Worm (Caenorhabditis elegans): ENCODE measurements around the gene sru-31.

Gene sru-31

ce11 chrV:9791332-9791731 is 25.2 kb upstream of the sru-31 start, which contains the start of gene lipl-2:
lipl-2 (plus strand) TSS chrV:9791567.
- no peak for TF ChIP-seq dpl-1 (GFP tag; optimal IDR thresholded peaks at IDR 0.05)
- TF ChIP-seq Y53G8AR.9 (GFP tag; conservative IDR thresholded peaks at IDR 0.05), result no peak
- TF ChIP-seq dpff-1 (tag; optimal IDR thresholded peaks at IDR 0.05), result no peak
- TF ChIP-seq him-1 (tag; optimal IDR thresholded peaks at IDR 0.05), result no peak
- no peak for TF ChIP-seq tbx-9 (tag; optimal IDR thresholded peaks at IDR 0.05; ENCODE audit: borderline replicate concordance)
- no peak for TF ChIP-seq F55B11.4 (tag; optimal IDR thresholded peaks at IDR 0.05; ENCODE audit: borderline replicate concordance, insufficient read depth)
- TF ChIP-seq ztf-28 (GFP tag; IDR thresholded peaks at IDR 0.05), result no peak
- TF ChIP-seq K12H6.12 (tag; optimal IDR thresholded peaks at IDR 0.05), result no peak
- TF ChIP-seq tbp1 (GFP tag; optimal IDR thresholded peaks at IDR 0.05), result peak; percentile 8
- no peak for TF ChIP-seq mes-4 (tag; optimal IDR thresholded peaks at IDR 0.05)
- no peak for TF ChIP-seq pbrm-1 (GFP tag; IDR thresholded peaks at IDR 0.05)
- TF ChIP-seq lsy-27 (tag; optimal IDR thresholded peaks at IDR 0.05; ENCODE audit: borderline replicate concordance, insufficient read depth), result no peak
- TF ChIP-seq nhr-80 (tag; optimal IDR thresholded peaks at IDR 0.05), result peak; percentile 68
- no peak for TF ChIP-seq bed-1 (GFP tag; IDR thresholded peaks at IDR 0.05)
- peak in 1 of 2 experiments; percentile 57 for TF ChIP-seq let-607 (tag; optimal IDR thresholded peaks at IDR 0.05)
- TF ChIP-seq nfya-2 (GFP tag; IDR thresholded peaks at IDR 0.05), result no peak
- no peak for TF ChIP-seq ekl-4 (GFP tag; IDR thresholded peaks at IDR 0.05)
- no peak for TF ChIP-seq fkh-3 (tag; optimal IDR thresholded peaks at IDR 0.05)

ce11 chrV:9794997-9795396 is 21.5 kb upstream of the sru-31 start:
- no peak for TF ChIP-seq unc-62 (GFP tag; optimal IDR thresholded peaks at IDR 0.05)
- peak; percentile 30 for TF ChIP-seq nhr-80 (tag; optimal IDR thresholded peaks at IDR 0.05)
- TF ChIP-seq let-607 (tag; optimal IDR thresholded peaks at IDR 0.05), result peak in 1 of 2 experiments; percentile 52
- no peak for TF ChIP-seq madf-6 (GFP tag; IDR thresholded peaks at IDR 0.05)

ce11 chrV:9796002-9796401 is 20.5 kb upstream of the sru-31 start:
- TF ChIP-seq ceh-27 (GFP tag; optimal IDR thresholded peaks at IDR 0.05) (no peak), ccch-3 (GFP tag; optimal IDR thresholded peaks at IDR 0.05) (no peak)

- TF ChIP-seq ccch-3 (GFP tag; optimal IDR thresholded peaks at IDR 0.05) (no peak), chd-7 (tag; optimal IDR thresholded peaks at IDR 0.05) (no peak), tbp1 (GFP tag; optimal IDR thresholded peaks at IDR 0.05) (no peak), mes-4 (tag; optimal IDR thresholded peaks at IDR 0.05) (no peak), lin-26 (GFP tag; IDR thresholded peaks at IDR 0.05) (no peak), hmg-1.2 (GFP tag; IDR thresholded peaks at IDR 0.05) (no peak), nhr-120 (GFP tag; IDR thresholded peaks at IDR 0.05) (no peak), sea-2 (GFP tag; IDR thresholded peaks at IDR 0.05) (no peak), B0261.1 (tag; optimal IDR thresholded peaks at IDR 0.05) (no peak), sdz-38 (tag; optimal IDR thresholded peaks at IDR 0.05) (no peak), ztf-26 (tag; optimal IDR thresholded peaks at IDR 0.05) (no peak), dox-1 (GFP tag; IDR thresholded peaks at IDR 0.05) (no peak), snpc-4 (GFP tag; optimal IDR thresholded peaks at IDR 0.05) (no peak), snpc-4 (tag; optimal IDR thresholded peaks at IDR 0.05) (no peak), Y53F4B.3 (GFP tag; IDR thresholded peaks at IDR 0.05) (no peak), nfyb-1 (GFP tag; IDR thresholded peaks at IDR 0.05) (no peak), egl-44 (GFP tag; IDR thresholded peaks at IDR 0.05) (no peak), ceh-100 (GFP tag; IDR thresholded peaks at IDR 0.05) (no peak), ceh-79 (tag; optimal IDR thresholded peaks at IDR 0.05) (no peak)
Observed at ce11 chrV:9796562-9796961, 19.9 kb upstream of the sru-31 start, which contains the start of gene F46B6.9. F46B6.9 (plus strand) TSS chrV:9796862.

Data from whole organism, young adult.